Worm (Caenorhabditis elegans) whole organism, L1 larva: Measurements from ENCODE around the gene srab-10.

Experiments
- aha-1 ChIP-seq: fragments of 150-350 bp; optimal IDR thresholded peaks from 2 replicates; lab custom pipeline; 2014; ENCODE audit warnings: missing biosample characterization, missing genetic modification characterization
- aly-2 ChIP-seq: fragments of 150-350 bp; optimal IDR thresholded peaks from 2 replicates; lab custom pipeline; 2014; ENCODE audit warnings: missing biosample characterization, missing genetic modification characterization
- ama-1 ChIP-seq: fragments of 150-350 bp; optimal IDR thresholded peaks from 2 replicates; lab custom pipeline; 2014
- dpl-1 ChIP-seq, 3 experiments: fragments of 150-350 bp in 2 of 3; sonication (generic microtip) in 1 of 3; optimal IDR thresholded peaks; 2 replicates each; lab custom pipeline; 2014 to 2017; ENCODE audit warnings: missing biosample characterization in 3 of 3, missing genetic modification characterization in 3 of 3, missing genetic modification reagents in 3 of 3
- efl-1 ChIP-seq, 4 experiments: fragments of 150-350 bp; optimal IDR thresholded peaks in 3 of 4; peaks in 1 of 4; 1 replicate in 1 of 4; 2 replicates in 3 of 4; lab custom pipeline; 2014; ENCODE audit warnings: missing biosample characterization in 2 of 4, missing genetic modification characterization in 2 of 4, missing genetic modification reagents in 2 of 4
- efl-3 ChIP-seq: fragments of 200-800 bp; sonication (Bioruptor generic); optimal IDR thresholded peaks from 2 replicates; lab custom pipeline; 2018; ENCODE audit warnings: mild to moderate bottlenecking, missing genetic modification characterization, missing compliant biosample characterization
- elt-2 ChIP-seq: sonication (generic microtip); optimal IDR thresholded peaks from 2 replicates; lab custom pipeline; 2016; ENCODE audit warnings: missing genetic modification characterization, mild to moderate bottlenecking, inconsistent platforms, missing compliant biosample characterization, missing genetic modification reagents
- elt-3 ChIP-seq, 6 experiments: fragments of 150-350 bp in 1 of 6; sonication (generic microtip); optimal IDR thresholded peaks; 2 replicates each; lab custom pipeline; 2017 to 2018; ENCODE audit warnings: missing biosample characterization in 6 of 6, missing genetic modification characterization in 6 of 6, inconsistent platforms in 1 of 6
- ets-5 ChIP-seq: fragments of 200-800 bp; sonication (Bioruptor generic); IDR thresholded peaks from 2 replicates; pipeline ENCODE4 v1.3.6; 2022; ENCODE audit warnings: missing genetic modification characterization, missing compliant biosample characterization
- fkh-10 ChIP-seq: sonication (generic microtip); optimal IDR thresholded peaks from 2 replicates; lab custom pipeline; 2017; ENCODE audit warnings: missing biosample characterization, missing genetic modification reagents, missing genetic modification characterization
- fkh-4 ChIP-seq: sonication (generic microtip); optimal IDR thresholded peaks from 2 replicates; lab custom pipeline; 2016; ENCODE audit warnings: missing compliant biosample characterization, missing genetic modification characterization, borderline replicate concordance
- fkh-8 ChIP-seq: sonication (generic microtip); optimal IDR thresholded peaks from 2 replicates; lab custom pipeline; 2016; ENCODE audit warnings: mild to moderate bottlenecking, missing genetic modification characterization, missing compliant biosample characterization
- hlh-17 ChIP-seq: fragments of 200-800 bp; sonication (Bioruptor generic); optimal IDR thresholded peaks from 2 replicates; lab custom pipeline; 2018; ENCODE audit warnings: missing genetic modification characterization, mild to moderate bottlenecking, missing compliant biosample characterization, moderate library complexity, borderline replicate concordance
- hpl-2 ChIP-seq: fragments of 150-350 bp; optimal IDR thresholded peaks from 2 replicates; lab custom pipeline; 2014; ENCODE audit warnings: missing biosample characterization, missing genetic modification reagents, missing genetic modification characterization
- irx-1 ChIP-seq: sonication (generic microtip); optimal IDR thresholded peaks from 2 replicates; lab custom pipeline; 2016; ENCODE audit warnings: missing genetic modification characterization, missing compliant biosample characterization
- lin-14 ChIP-seq: fragments of 200-800 bp; sonication (Bioruptor generic); optimal IDR thresholded peaks from 2 replicates; lab custom pipeline; 2018; ENCODE audit warnings: mild to moderate bottlenecking, missing genetic modification characterization, moderate library complexity, missing compliant biosample characterization
- lin-35 ChIP-seq, 2 experiments: fragments of 150-350 bp; optimal IDR thresholded peaks; 2 replicates each; lab custom pipeline; 2014; ENCODE audit warnings: missing biosample characterization in 2 of 2, missing genetic modification characterization in 2 of 2, missing genetic modification reagents in 2 of 2
- mab-9 ChIP-seq: fragments of 200-800 bp; sonication (Bioruptor generic); IDR thresholded peaks from 2 replicates; pipeline ENCODE4 v1.3.6; 2022; ENCODE audit warnings: missing genetic modification reagents, missing genetic modification characterization, missing compliant biosample characterization
- mep-1 ChIP-seq: fragments of 150-350 bp; optimal IDR thresholded peaks from 2 replicates; lab custom pipeline; 2014; ENCODE audit warnings: missing biosample characterization, missing genetic modification characterization
- nhr-19 ChIP-seq: fragments of 200-800 bp; sonication (Bioruptor generic); conservative IDR thresholded peaks from 2 replicates; pipeline ENCODE4 v1.3.6; 2022; ENCODE audit warnings: missing genetic modification characterization, missing compliant biosample characterization
- nhr-20 ChIP-seq: sonication (generic microtip); optimal IDR thresholded peaks from 2 replicates; lab custom pipeline; 2016; ENCODE audit warnings: mild to moderate bottlenecking, missing genetic modification characterization, missing compliant biosample characterization
- nhr-237 ChIP-seq: fragments of 150-350 bp; optimal IDR thresholded peaks from 2 replicates; lab custom pipeline; 2014; ENCODE audit warnings: missing biosample characterization, missing genetic modification characterization
- nhr-85 ChIP-seq: sonication (generic microtip); peaks from one replicate; lab custom pipeline; 2016; ENCODE audit warnings: missing genetic modification characterization, inconsistent platforms, missing compliant biosample characterization
- nhr-90 ChIP-seq: sonication (generic microtip); optimal IDR thresholded peaks from 2 replicates; lab custom pipeline; 2016; ENCODE audit warnings: mild to moderate bottlenecking, missing genetic modification characterization, missing compliant biosample characterization; ENCODE audit not compliant: poor library complexity
- pag-3 ChIP-seq: sonication (generic microtip); optimal IDR thresholded peaks from 2 replicates; lab custom pipeline; 2017; ENCODE audit warnings: missing genetic modification characterization, mild to moderate bottlenecking, missing compliant biosample characterization, antibody characterized with exemption, borderline replicate concordance; ENCODE audit not compliant: insufficient read depth
- pax-3 ChIP-seq: fragments of 200-800 bp; sonication (Bioruptor generic); optimal IDR thresholded peaks from 2 replicates; lab custom pipeline; 2018; ENCODE audit warnings: mild to moderate bottlenecking, missing genetic modification characterization, moderate library complexity, missing compliant biosample characterization
- pqm-1 ChIP-seq: sonication (generic microtip); optimal IDR thresholded peaks from 3 replicates; lab custom pipeline; 2017; ENCODE audit warnings: missing biosample characterization, missing genetic modification characterization
- rnt-1 ChIP-seq: sonication (generic microtip); optimal IDR thresholded peaks from 2 replicates; lab custom pipeline; 2016; ENCODE audit warnings: mild to moderate bottlenecking, missing genetic modification characterization, moderate library complexity, missing compliant biosample characterization
- skn-1 ChIP-seq: fragments of 150-350 bp; optimal IDR thresholded peaks from 2 replicates; lab custom pipeline; 2014; ENCODE audit warnings: missing biosample characterization, missing genetic modification characterization
- snu-23 ChIP-seq: sonication (generic microtip); optimal IDR thresholded peaks from 2 replicates; lab custom pipeline; 2016; ENCODE audit warnings: missing genetic modification characterization, missing compliant biosample characterization
- sox-4 ChIP-seq: sonication (generic microtip); optimal IDR thresholded peaks from 2 replicates; lab custom pipeline; 2016; ENCODE audit warnings: missing genetic modification characterization, missing compliant biosample characterization
- sptf-1 ChIP-seq: fragments of 150-350 bp; optimal IDR thresholded peaks from 2 replicates; lab custom pipeline; 2014; ENCODE audit warnings: missing biosample characterization, missing genetic modification characterization
- sup-37 ChIP-seq: fragments of 200-800 bp; sonication (Bioruptor generic); optimal IDR thresholded peaks from 2 replicates; lab custom pipeline; 2018; ENCODE audit warnings: mild to moderate bottlenecking, missing genetic modification characterization, missing compliant biosample characterization
- swsn-7 ChIP-seq: sonication (generic microtip); optimal IDR thresholded peaks from 2 replicates; lab custom pipeline; 2016; ENCODE audit warnings: missing genetic modification characterization, missing compliant biosample characterization
- tlp-1 ChIP-seq: fragments of 150-350 bp; optimal IDR thresholded peaks from 2 replicates; lab custom pipeline; 2014; ENCODE audit warnings: missing biosample characterization, missing genetic modification characterization
- unc-130 ChIP-seq: fragments of 150-350 bp; optimal IDR thresholded peaks from 2 replicates; lab custom pipeline; 2017; ENCODE audit warnings: missing biosample characterization, missing genetic modification characterization, inconsistent platforms
- unc-98 ChIP-seq: fragments of 200-800 bp; sonication (Bioruptor generic); IDR thresholded peaks from 2 replicates; pipeline ENCODE4 v1.3.6; 2022; ENCODE audit warnings: missing genetic modification characterization, missing compliant biosample characterization
- ztf-11 ChIP-seq, 2 experiments: sonication (generic microtip); optimal IDR thresholded peaks; 2 replicates each; lab custom pipeline; 2016 to 2017; ENCODE audit warnings: missing genetic modification characterization in 2 of 2, missing biosample characterization in 1 of 2, missing compliant biosample characterization in 1 of 2
- ztf-4 ChIP-seq: fragments of 150-350 bp; optimal IDR thresholded peaks from 2 replicates; lab custom pipeline; 2014; ENCODE audit warnings: missing biosample characterization, missing genetic modification characterization

srab-10 gene

ce11 chrV:3144494-3144893 lies at the start of gene srab-10:
Gene srab-10 (minus strand): TSS chrV:3144594.
- no peak for TF ChIP-seq pag-3 (tag; lab: Kevin White, UChicago)
- TF ChIP-seq mab-9 (GFP tag; lab: Robert Waterston, UW) = no peak
- TF ChIP-seq ztf-4 = no peak
- no peak for TF ChIP-seq aha-1 (tag; lab: Kevin White, UChicago)
- TF ChIP-seq aly-2 (tag; lab: Kevin White, UChicago) = no peak
- no peak for TF ChIP-seq ama-1 (lab: Kevin White, UChicago)
- no peak for TF ChIP-seq nhr-90 (tag; lab: Kevin White, UChicago)
- TF ChIP-seq fkh-4 (tag; lab: Kevin White, UChicago) = no peak
- no peak for TF ChIP-seq efl-1 (optimal IDR thresholded peaks at IDR 0.05; lab: Kevin White, UChicago)
- TF ChIP-seq efl-1 (GFP tag; optimal IDR thresholded peaks at IDR 0.05 in 1 of 2; lab: Kevin White, UChicago) = no peak
- TF ChIP-seq swsn-7 (tag; lab: Kevin White, UChicago) = no peak
- no peak for TF ChIP-seq nhr-237 (tag; lab: Kevin White, UChicago)
- no peak for TF ChIP-seq hlh-17
- no peak for TF ChIP-seq efl-3 (GFP tag; lab: Kevin White, UChicago)
- TF ChIP-seq snu-23 (GFP tag; lab: Kevin White, UChicago) = no peak
- no peak for TF ChIP-seq nhr-85 (tag; lab: Kevin White, UChicago)
- no peak for TF ChIP-seq pax-3
- no peak for TF ChIP-seq fkh-8 (tag; lab: Kevin White, UChicago)
- no peak for TF ChIP-seq ztf-11 (tag; optimal IDR thresholded peaks at IDR 0.05; lab: Kevin White, UChicago)
- no peak for TF ChIP-seq pqm-1
- TF ChIP-seq skn-1 (tag; lab: Kevin White, UChicago) = no peak

DNA sequence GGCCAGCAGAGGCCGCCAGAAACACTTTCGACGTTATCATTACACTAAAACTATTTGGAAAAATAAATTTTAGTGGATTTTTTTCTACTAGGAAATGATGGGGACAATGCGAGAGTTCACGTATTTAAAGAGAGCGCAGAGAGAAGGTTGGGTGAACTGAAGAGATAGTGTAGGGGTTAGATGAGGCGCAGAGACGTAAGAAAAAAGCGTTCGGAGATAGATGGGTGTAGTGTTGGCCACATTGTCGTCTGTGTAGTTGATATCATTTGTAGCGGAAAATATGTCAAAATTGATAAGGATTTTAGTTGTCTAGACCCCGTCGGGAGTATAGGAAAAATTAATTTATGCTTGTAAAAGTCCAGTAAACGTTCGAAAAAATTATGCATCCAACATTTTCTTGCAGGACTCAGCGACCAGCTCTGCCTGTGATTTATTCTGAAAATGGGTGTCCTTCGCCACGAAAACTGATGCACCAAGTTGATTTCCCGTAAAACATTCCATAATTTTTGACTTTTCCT lies 48.8 kb upstream of the srab-10 start, which contains the start of the genes Y73C8B.3 and Y73C8B.9:
TSS of gene Y73C8B.3 (minus strand) at position 147 of the 518 bp plus-strand sequence.
TSS of gene Y73C8B.9 (plus strand) at position 468 of the 518 bp plus-strand sequence.
- no peak for TF ChIP-seq fkh-10 (GFP tag; lab: Kevin White, UChicago)
- TF ChIP-seq nhr-85 (tag; lab: Kevin White, UChicago) = peak; percentile 42
- peak; percentile 73 for TF ChIP-seq elt-2
- no peak for TF ChIP-seq unc-98 (GFP tag; lab: Robert Waterston, UW)
- TF ChIP-seq sup-37 (GFP tag; lab: Kevin White, UChicago) = no peak
- TF ChIP-seq lin-14 = no peak
- peak in 2 of 6 experiments; percentile 35 to 65 for TF ChIP-seq elt-3 (tag; optimal IDR thresholded peaks at IDR 0.05; lab: Kevin White, UChicago)
- TF ChIP-seq lin-35 (GFP tag; optimal IDR thresholded peaks at IDR 0.05; lab: Kevin White, UChicago) = no peak
- TF ChIP-seq ets-5 (GFP tag; lab: Robert Waterston, UW) = no peak
- no peak for TF ChIP-seq sox-4 (tag; lab: Kevin White, UChicago)
- no peak for TF ChIP-seq pag-3 (tag; lab: Kevin White, UChicago)
- no peak for TF ChIP-seq nhr-19
- peak; percentile 32 for TF ChIP-seq snu-23 (GFP tag; lab: Kevin White, UChicago)
- peak; percentile 9 to 11 for TF ChIP-seq efl-1 (optimal IDR thresholded peaks at IDR 0.05; lab: Kevin White, UChicago)
- TF ChIP-seq efl-1 (GFP tag; optimal IDR thresholded peaks at IDR 0.05 in 1 of 2; lab: Kevin White, UChicago) = no peak
- no peak for TF ChIP-seq tlp-1 (tag; lab: Kevin White, UChicago)
- TF ChIP-seq nhr-20 (tag; lab: Kevin White, UChicago) = peak; percentile 29
- no peak for TF ChIP-seq mep-1 (tag; lab: Kevin White, UChicago)
- no peak for TF ChIP-seq efl-3 (GFP tag; lab: Kevin White, UChicago)
- no peak for TF ChIP-seq ztf-4
- TF ChIP-seq irx-1 (tag; lab: Kevin White, UChicago) = no peak
- no peak for TF ChIP-seq fkh-4 (tag; lab: Kevin White, UChicago)
- TF ChIP-seq sptf-1 (tag; lab: Kevin White, UChicago) = no peak
- TF ChIP-seq swsn-7 (tag; lab: Kevin White, UChicago) = no peak
- no peak for TF ChIP-seq unc-130 (tag; lab: Kevin White, UChicago)
- TF ChIP-seq hpl-2 (GFP tag; lab: Kevin White, UChicago) = no peak
- TF ChIP-seq nhr-90 (tag; lab: Kevin White, UChicago) = peak; percentile 33
- no peak for TF ChIP-seq dpl-1 (GFP tag; optimal IDR thresholded peaks at IDR 0.05; lab: Kevin White, UChicago)
- peak; percentile 14 for TF ChIP-seq rnt-1 (tag; lab: Kevin White, UChicago)
